Worm (Caenorhabditis elegans) whole organism, L4/young adult: Measurements from ENCODE around the gene sqv-8.

Experiments used
- W03F9.2 ChIP-seq: fragments of 150-350 bp; optimal IDR thresholded peaks from 2 replicates; lab custom pipeline; 2014; ENCODE audit warnings: missing biosample characterization, missing genetic modification characterization
- dao-5 ChIP-seq: sonication (generic microtip); optimal IDR thresholded peaks from 2 replicates; lab custom pipeline; 2016; ENCODE audit warnings: missing genotype, missing genetic modification characterization, moderate library complexity, missing compliant biosample characterization
- him-1 ChIP-seq: sonication (generic microtip); optimal IDR thresholded peaks from 2 replicates; lab custom pipeline; 2016; ENCODE audit warnings: missing genotype, missing genetic modification reagents, missing genetic modification characterization, missing compliant biosample characterization

Gene sqv-8

DNA sequence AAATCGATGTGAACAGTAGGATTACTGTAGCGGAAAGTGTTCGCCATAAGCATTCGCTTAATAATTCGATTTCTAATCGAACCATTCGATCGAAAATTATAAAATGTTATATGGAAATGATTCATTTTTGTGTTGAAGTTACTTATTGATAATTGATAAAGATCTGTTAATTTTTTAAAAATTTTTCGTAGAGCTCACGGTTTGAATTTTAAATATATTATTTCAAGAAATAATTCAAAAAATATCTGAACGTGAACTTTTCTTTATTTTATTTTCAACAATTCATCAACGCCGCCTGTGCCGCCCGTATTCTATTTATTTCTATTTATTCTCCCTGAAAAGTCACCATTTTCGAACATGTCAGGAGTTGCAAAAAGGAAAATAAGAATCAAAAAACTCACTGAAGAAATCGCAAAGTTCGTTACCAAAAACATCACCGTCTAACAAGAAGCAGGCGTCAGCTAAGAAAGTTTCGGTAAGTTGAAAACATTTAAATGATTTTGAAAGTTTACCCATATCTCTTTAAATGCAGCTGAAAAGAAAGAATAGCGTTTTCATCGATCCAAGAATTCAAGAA, 35.3 kb upstream of the sqv-8 start, which contains the start of the genes T15H9.5 and T15H9.4:
TSS of gene T15H9.5 (minus strand) at position 101 of the 577 bp plus-strand sequence.
TSS of gene T15H9.4 (plus strand) at position 527 of the 577 bp plus-strand sequence.
- TF ChIP-seq dao-5 (tag; lab: Kevin White, UChicago): no peak
- no peak for TF ChIP-seq W03F9.2
- no peak for TF ChIP-seq him-1

ce11 chrII:9614728-9615127, 32.0 kb upstream of the sqv-8 start, which contains the start of gene hlh-6:
hlh-6 (minus strand) TSS chrII:9614828.
- TF ChIP-seq W03F9.2: no peak
- no peak for TF ChIP-seq him-1
- no peak for TF ChIP-seq dao-5 (tag; lab: Kevin White, UChicago)

ce11 chrII:9617039-9617901, 29.5 kb upstream of the sqv-8 start, which contains the start of gene hal-3:
hal-3 (minus strand) TSS chrII:9617125.
- TF ChIP-seq dao-5 (tag; lab: Kevin White, UChicago): no peak
- peak; percentile 16 for TF ChIP-seq W03F9.2
- no peak for TF ChIP-seq him-1

- TF ChIP-seq him-1 (no peak), dao-5 (tag; lab: Kevin White, UChicago) (no peak), W03F9.2 (no peak)
Observed at ce11 chrII:9617902-9618245, 28.9 kb upstream of the sqv-8 start.

ce11 chrII:9618759-9619158, 28.0 kb upstream of the sqv-8 start:
- no peak for TF ChIP-seq W03F9.2
- no peak for TF ChIP-seq dao-5 (tag; lab: Kevin White, UChicago)
- TF ChIP-seq him-1: no peak

DNA sequence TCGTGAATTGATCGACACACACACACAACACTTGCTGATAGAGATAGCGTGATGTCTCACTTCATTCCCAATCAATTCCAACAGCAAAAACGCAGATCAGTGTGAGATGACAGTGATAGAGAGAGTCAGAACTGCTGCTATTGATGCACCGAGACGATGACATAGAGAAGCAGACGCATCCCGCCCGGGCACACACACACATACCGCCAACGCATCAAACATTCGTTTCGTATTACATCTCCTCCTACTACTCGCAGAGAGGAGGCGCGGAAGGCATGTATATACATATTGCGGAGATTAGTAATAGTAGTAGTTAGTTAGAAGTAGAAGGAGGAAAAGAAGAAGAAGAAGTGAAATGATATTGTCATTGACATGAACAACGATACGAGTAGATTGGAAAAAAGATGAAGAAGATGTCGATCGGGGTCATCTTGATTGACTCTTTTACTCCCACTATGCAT, 27.3 kb upstream of the sqv-8 start:
- no peak for TF ChIP-seq him-1
- no peak for TF ChIP-seq dao-5 (tag; lab: Kevin White, UChicago)
- TF ChIP-seq W03F9.2: no peak

ce11 chrII:9619995-9620535, 26.7 kb upstream of the sqv-8 start:
- no peak for TF ChIP-seq W03F9.2
- no peak for TF ChIP-seq dao-5 (tag; lab: Kevin White, UChicago)
- TF ChIP-seq him-1: no peak

DNA sequence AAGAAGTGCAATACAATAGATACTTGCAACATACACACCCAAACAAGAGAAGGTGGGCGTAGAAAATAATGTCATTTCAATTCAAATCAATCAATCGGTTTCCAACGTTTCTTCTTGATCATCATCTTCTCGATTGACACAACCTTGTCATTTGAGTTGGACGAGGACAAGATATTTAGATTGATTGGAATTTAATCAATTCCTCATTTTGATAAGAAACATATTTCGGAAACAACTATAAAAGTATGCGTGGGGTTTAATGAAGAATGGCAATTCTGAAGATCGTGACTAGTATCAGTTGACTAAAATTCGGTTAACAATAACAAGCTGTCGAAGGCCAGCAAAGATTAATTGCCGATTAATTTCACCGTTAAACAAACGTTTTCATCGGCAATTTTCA, 26.2 kb upstream of the sqv-8 start:
- TF ChIP-seq him-1 (no peak), W03F9.2 (no peak), dao-5 (tag; lab: Kevin White, UChicago) (no peak)

DNA sequence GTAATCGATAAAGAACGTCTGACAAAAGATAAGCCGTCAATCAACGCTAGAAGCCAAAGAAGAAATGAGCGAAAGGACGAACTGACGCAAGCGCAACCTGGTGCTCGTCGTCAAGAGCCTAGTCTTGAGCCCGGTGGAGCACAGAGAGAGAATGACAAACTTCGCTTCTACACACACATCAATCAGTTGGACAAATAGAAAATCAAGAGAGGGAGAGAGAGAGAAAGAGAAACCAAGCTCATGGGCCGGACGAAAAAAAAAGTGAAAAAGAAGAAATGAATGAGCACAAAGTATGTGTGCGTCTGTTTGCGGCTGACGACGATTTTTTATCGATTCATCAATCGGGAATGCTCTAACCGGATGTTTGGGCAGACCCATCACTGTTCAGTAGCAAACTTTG, 25.7 kb upstream of the sqv-8 start:
- TF ChIP-seq W03F9.2 (no peak), dao-5 (tag; lab: Kevin White, UChicago) (no peak), him-1 (no peak)

- TF ChIP-seq W03F9.2 (peak; percentile 14), him-1 (no peak)
Observed at ce11 chrII:9621913-9622348, 24.8 kb upstream of the sqv-8 start.

DNA sequence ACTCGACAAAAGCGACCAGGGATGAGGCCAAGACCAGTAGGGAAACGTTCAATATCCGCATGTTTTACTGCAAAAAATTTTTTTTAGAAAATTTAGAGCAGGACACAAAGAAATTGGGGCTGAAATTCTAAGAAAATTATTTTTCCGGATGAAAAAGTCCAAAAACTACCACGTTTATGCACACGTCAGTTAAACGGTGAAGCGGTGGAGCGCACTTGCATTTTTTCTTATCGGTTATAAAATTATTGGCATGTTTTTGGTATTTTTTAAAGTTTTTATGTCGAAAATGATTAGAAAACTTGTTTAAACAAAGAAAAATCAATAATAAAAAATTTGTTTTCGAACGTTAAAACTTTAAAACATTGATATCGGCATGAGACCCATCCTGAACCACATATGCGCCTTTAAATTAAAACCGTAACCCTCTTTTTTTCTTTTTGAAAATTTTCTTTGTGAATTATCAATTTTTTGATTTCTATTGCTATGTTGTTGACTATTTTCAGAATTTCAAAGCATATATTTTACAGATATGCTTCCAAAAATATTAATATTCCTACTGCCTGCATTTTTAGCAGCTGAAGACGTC, 22.6 kb upstream of the sqv-8 start, which contains the start of the genes dnj-20 and ZK1307.8:
TSS of gene dnj-20 (minus strand) at position 67 of the 586 bp plus-strand sequence.
TSS of gene ZK1307.8 (plus strand) at position 504 of the 586 bp plus-strand sequence.
- TF ChIP-seq dao-5 (tag; lab: Kevin White, UChicago) (no peak), W03F9.2 (peak; percentile 35)

ce11 chrII:9625930-9626329, 20.8 kb upstream of the sqv-8 start:
- no peak for TF ChIP-seq dao-5 (tag; lab: Kevin White, UChicago)
- no peak for TF ChIP-seq W03F9.2
- TF ChIP-seq him-1: no peak

ce11 chrII:9636300-9636699, 10.5 kb upstream of the sqv-8 start, which contains the start of gene ZK1307.7:
ZK1307.7 (plus strand) TSS chrII:9636600.
- TF ChIP-seq him-1: no peak
- no peak for TF ChIP-seq dao-5 (tag; lab: Kevin White, UChicago)
- no peak for TF ChIP-seq W03F9.2

DNA sequence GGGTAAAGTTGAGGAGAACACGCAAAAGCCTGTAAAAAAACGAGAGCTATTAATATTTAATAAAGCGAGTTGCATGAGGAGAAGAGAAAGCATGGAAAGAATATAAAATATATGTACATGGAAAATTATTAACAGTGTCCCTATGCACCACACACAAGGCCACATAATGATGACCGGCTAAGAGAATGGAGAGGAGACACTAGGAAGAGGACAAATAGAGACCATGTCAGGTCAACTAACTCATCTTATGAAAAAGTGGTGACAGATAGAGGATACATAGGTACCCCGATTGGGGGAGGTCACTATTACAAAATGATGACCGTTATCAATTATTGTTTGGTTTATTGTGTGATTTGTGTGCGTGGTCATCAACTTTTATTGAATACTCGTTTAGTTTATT, 2.3 kb upstream of the sqv-8 start, which contains the start of gene fzr-1:
TSS of gene fzr-1 (minus strand) at position 29 of the 400 bp plus-strand sequence.
- TF ChIP-seq dao-5 (tag; lab: Kevin White, UChicago) (no peak), him-1 (no peak)
